Fruit fly (Drosophila melanogaster) whole organism, embryonic: ENCODE results near the gene CG34303.

Experiments
- C15 ChIP-seq: fragments of 200-800 bp; sonication (Bioruptor generic); IDR thresholded peaks from 3 replicates; pipeline ENCODE4 v1.3.6; 2022; ENCODE audit warnings: missing biosample characterization, missing genetic modification characterization
- CG10366 ChIP-seq: fragments of 200-800 bp; sonication (Bioruptor generic); IDR thresholded peaks from 2 replicates; pipeline ENCODE4 v1.3.6; 2022; ENCODE audit warnings: missing biosample characterization, missing genetic modification characterization
- CG10543 ChIP-seq: fragments of 200-800 bp; sonication (Bioruptor generic); optimal IDR thresholded peaks from 3 replicates; lab custom pipeline; 2017; ENCODE audit warnings: missing biosample characterization, mild to moderate bottlenecking, missing genetic modification characterization, moderate library complexity
- CG11247 ChIP-seq: fragments of 200-800 bp; sonication (Bioruptor generic); IDR thresholded peaks from 2 replicates; pipeline ENCODE4 v1.3.6; 2022; ENCODE audit warnings: missing biosample characterization, missing genetic modification characterization
- CG11504 ChIP-seq: fragments of 200-800 bp; sonication (Bioruptor generic); optimal IDR thresholded peaks from 3 replicates; lab custom pipeline; 2019; ENCODE audit warnings: missing biosample characterization, mild to moderate bottlenecking, missing genetic modification characterization, moderate library complexity
- CG11696 ChIP-seq: fragments of 200-800 bp; sonication (Bioruptor generic); IDR thresholded peaks from 2 replicates; pipeline ENCODE4 v1.3.6; 2022; ENCODE audit warnings: missing biosample characterization, missing genetic modification characterization
- CG12104 ChIP-seq: fragments of 200-800 bp; sonication (Bioruptor generic); optimal IDR thresholded peaks from 3 replicates; lab custom pipeline; 2016; ENCODE audit warnings: missing biosample characterization, missing genetic modification characterization
- CG13624 ChIP-seq: fragments of 200-800 bp; sonication (Bioruptor generic); optimal IDR thresholded peaks from 2 replicates; lab custom pipeline; 2016; ENCODE audit warnings: missing biosample characterization, missing genetic modification characterization
- CG13894 ChIP-seq: fragments of 200-800 bp; sonication (Bioruptor generic); optimal IDR thresholded peaks from 3 replicates; lab custom pipeline; 2018; ENCODE audit warnings: missing biosample characterization, mild to moderate bottlenecking, missing genetic modification characterization, moderate library complexity
- CG14860 ChIP-seq: fragments of 200-800 bp; sonication (Bioruptor generic); IDR thresholded peaks from 3 replicates; pipeline ENCODE4 v1.3.6; 2022; ENCODE audit warnings: missing biosample characterization, missing genetic modification characterization; ENCODE audit not compliant: partially characterized antibody
- CG15696 ChIP-seq: fragments of 200-800 bp; sonication (Bioruptor generic); optimal IDR thresholded peaks from 2 replicates; lab custom pipeline; 2019; ENCODE audit warnings: missing biosample characterization, mild to moderate bottlenecking, missing genetic modification characterization, moderate library complexity
- CG17385 ChIP-seq: fragments of 200-800 bp; sonication (Bioruptor generic); optimal IDR thresholded peaks from 3 replicates; lab custom pipeline; 2018; ENCODE audit warnings: missing biosample characterization, mild to moderate bottlenecking, missing genetic modification characterization
- CG17612 ChIP-seq: fragments of 200-800 bp; sonication (Bioruptor generic); IDR thresholded peaks from 2 replicates; pipeline ENCODE4 v1.3.6; 2022; ENCODE audit warnings: missing biosample characterization, missing genetic modification characterization
- CG17829 ChIP-seq: fragments of 200-800 bp; optimal IDR thresholded peaks from 2 replicates; lab custom pipeline; 2019; ENCODE audit warnings: missing biosample characterization, mild to moderate bottlenecking, missing genetic modification characterization, moderate library complexity
- CG18011 ChIP-seq: fragments of 200-800 bp; sonication (Bioruptor generic); optimal IDR thresholded peaks from 2 replicates; lab custom pipeline; 2017; ENCODE audit warnings: missing biosample characterization, missing genetic modification characterization, mild to moderate bottlenecking, moderate library complexity, missing genotype
- CG1832 ChIP-seq: fragments of 200-800 bp; sonication (Bioruptor generic); optimal IDR thresholded peaks from 2 replicates; lab custom pipeline; 2017; ENCODE audit warnings: missing biosample characterization, mild to moderate bottlenecking, missing genetic modification characterization, inconsistent platforms
- CG18476 ChIP-seq: fragments of 200-800 bp; sonication (Bioruptor generic); optimal IDR thresholded peaks from 2 replicates; lab custom pipeline; 2016; ENCODE audit warnings: missing biosample characterization, mild to moderate bottlenecking, missing genetic modification characterization
- CG2129 ChIP-seq: fragments of 200-800 bp; sonication (Bioruptor generic); IDR thresholded peaks from 2 replicates; pipeline ENCODE4 v1.3.6; 2022; ENCODE audit warnings: missing biosample characterization, missing genetic modification characterization; ENCODE audit not compliant: partially characterized antibody
- CG3065 ChIP-seq: fragments of 200-800 bp; sonication (Bioruptor generic); optimal IDR thresholded peaks from 2 replicates; lab custom pipeline; 2016; ENCODE audit warnings: missing biosample characterization, missing genetic modification characterization
- CG4820 ChIP-seq: fragments of 200-800 bp; sonication (Bioruptor generic); optimal IDR thresholded peaks from 3 replicates; lab custom pipeline; 2016; ENCODE audit warnings: missing biosample characterization, missing genetic modification characterization
- CG8281 ChIP-seq: fragments of 200-800 bp; sonication (Bioruptor generic); optimal IDR thresholded peaks from 2 replicates; lab custom pipeline; 2018; ENCODE audit warnings: missing biosample characterization, mild to moderate bottlenecking, missing genetic modification characterization, moderate library complexity
- CTCF ChIP-seq: fragments of 200-800 bp; sonication (Bioruptor generic); optimal IDR thresholded peaks from 2 replicates; lab custom pipeline; 2017; ENCODE audit warnings: missing biosample characterization, mild to moderate bottlenecking, missing genetic modification characterization, moderate library complexity
- Camta ChIP-seq: fragments of 200-800 bp; sonication (Bioruptor generic); optimal IDR thresholded peaks from 2 replicates; lab custom pipeline; 2016; ENCODE audit warnings: missing biosample characterization, missing genetic modification characterization
- Dbx ChIP-seq: fragments of 200-800 bp; sonication (Bioruptor generic); IDR thresholded peaks from 3 replicates; pipeline ENCODE4 v1.3.6; 2022; ENCODE audit warnings: missing biosample characterization, missing genetic modification characterization
- Dfd ChIP-seq, 2 experiments: fragments of >200 bp; optimal IDR thresholded peaks; 2 replicates each; lab custom pipeline; 2017; ENCODE audit warnings: missing biosample characterization in 2 of 2, missing genetic modification characterization in 2 of 2
- Doc2 ChIP-seq: fragments of 200-800 bp; sonication (Bioruptor generic); IDR thresholded peaks from 2 replicates; pipeline ENCODE4 v1.3.6; 2022; ENCODE audit warnings: missing biosample characterization, missing genetic modification characterization
- Drgx ChIP-seq: fragments of 200-800 bp; sonication (Bioruptor generic); IDR thresholded peaks from 2 replicates; pipeline ENCODE4 v1.3.6; 2022; ENCODE audit warnings: missing biosample characterization, missing genetic modification characterization
- E2f1 ChIP-seq: fragments of 200-800 bp; sonication (Bioruptor generic); IDR thresholded peaks from 2 replicates; pipeline ENCODE4 v1.3.6; 2022; ENCODE audit warnings: missing biosample characterization, missing genetic modification characterization
- E2f2 ChIP-seq: fragments of 200-800 bp; sonication (Bioruptor generic); IDR thresholded peaks from 2 replicates; pipeline ENCODE4 v1.3.6; 2022; ENCODE audit warnings: missing biosample characterization, missing genetic modification characterization
- ERR ChIP-seq: fragments of 200-800 bp; sonication (Bioruptor generic); optimal IDR thresholded peaks from 2 replicates; lab custom pipeline; 2016; ENCODE audit warnings: missing biosample characterization, missing genetic modification characterization
- Hmx ChIP-seq: fragments of 200-800 bp; sonication (Bioruptor generic); optimal IDR thresholded peaks from 2 replicates; lab custom pipeline; 2016; ENCODE audit warnings: missing biosample characterization, missing genetic modification characterization
- Mad ChIP-seq: fragments of 200-800 bp; sonication (Bioruptor generic); optimal IDR thresholded peaks from 2 replicates; lab custom pipeline; 2016; ENCODE audit warnings: missing biosample characterization, missing genetic modification characterization
- Mrtf ChIP-seq: fragments of 200-800 bp; sonication (Bioruptor generic); IDR thresholded peaks from 3 replicates; pipeline ENCODE4 v1.3.6; 2022; ENCODE audit warnings: missing biosample characterization, missing genetic modification characterization
- Myb ChIP-seq: fragments of 200-800 bp; sonication (Bioruptor generic); optimal IDR thresholded peaks from 2 replicates; lab custom pipeline; 2016; ENCODE audit warnings: missing biosample characterization, missing genetic modification characterization
- NC2α ChIP-seq: fragments of 200-800 bp; sonication (Bioruptor generic); optimal IDR thresholded peaks from 2 replicates; lab custom pipeline; 2016; ENCODE audit warnings: missing biosample characterization, missing genetic modification characterization
- Optix ChIP-seq: fragments of 200-800 bp; sonication (Bioruptor generic); IDR thresholded peaks from 3 replicates; pipeline ENCODE4 v1.3.6; 2022; ENCODE audit warnings: missing biosample characterization, missing genetic modification characterization
- Rfx ChIP-seq: fragments of 200-800 bp; sonication (Bioruptor generic); IDR thresholded peaks from 2 replicates; pipeline ENCODE4 v1.3.6; 2022; ENCODE audit warnings: missing biosample characterization, missing genetic modification characterization
- Taf1 ChIP-seq: fragments of 200-800 bp; sonication (Bioruptor generic); IDR thresholded peaks from 2 replicates; pipeline ENCODE4 v1.3.6; 2022; ENCODE audit warnings: missing biosample characterization, missing genetic modification characterization
- ap ChIP-seq: fragments of 200-800 bp; sonication (Bioruptor generic); IDR thresholded peaks from 2 replicates; pipeline ENCODE4 v1.3.6; 2022; ENCODE audit warnings: missing biosample characterization, missing genetic modification characterization
- ash1 ChIP-seq: fragments of 200-800 bp; sonication (Bioruptor generic); optimal IDR thresholded peaks from 2 replicates; lab custom pipeline; 2018; ENCODE audit warnings: missing biosample characterization, mild to moderate bottlenecking, missing genetic modification characterization
- az2 ChIP-seq: fragments of 200-800 bp; sonication (Bioruptor generic); optimal IDR thresholded peaks from 3 replicates; lab custom pipeline; 2016; ENCODE audit warnings: missing biosample characterization, missing genetic modification characterization
- bab2 ChIP-seq: fragments of 200-800 bp; sonication (Bioruptor generic); optimal IDR thresholded peaks from 2 replicates; lab custom pipeline; 2016; ENCODE audit warnings: missing biosample characterization, missing genetic modification characterization
- gcm ChIP-seq: fragments of 200-800 bp; sonication (Bioruptor generic); optimal IDR thresholded peaks from 2 replicates; lab custom pipeline; 2019; ENCODE audit warnings: missing biosample characterization, mild to moderate bottlenecking, missing genetic modification characterization, moderate library complexity
- kah ChIP-seq: fragments of 200-800 bp; sonication (Bioruptor generic); optimal IDR thresholded peaks from 2 replicates; lab custom pipeline; 2018; ENCODE audit warnings: missing biosample characterization, mild to moderate bottlenecking, missing genetic modification characterization
- lilli ChIP-seq: fragments of 200-800 bp; sonication (Bioruptor generic); optimal IDR thresholded peaks from 3 replicates; lab custom pipeline; 2016; ENCODE audit warnings: missing biosample characterization, missing genetic modification characterization
- nerfin-1 ChIP-seq: fragments of 200-800 bp; sonication (Bioruptor generic); optimal IDR thresholded peaks from 3 replicates; lab custom pipeline; 2019; ENCODE audit warnings: missing biosample characterization, mild to moderate bottlenecking, missing genetic modification characterization, moderate library complexity
- pho ChIP-seq: fragments of 200-800 bp; sonication (Bioruptor generic); optimal IDR thresholded peaks from 2 replicates; lab custom pipeline; 2016; ENCODE audit warnings: missing biosample characterization, missing genetic modification characterization
- psq ChIP-seq: fragments of 200-800 bp; sonication (Bioruptor generic); optimal IDR thresholded peaks from 2 replicates; lab custom pipeline; 2017; ENCODE audit warnings: missing biosample characterization, missing genetic modification characterization
- schlank ChIP-seq: fragments of 200-800 bp; sonication (Bioruptor generic); optimal IDR thresholded peaks from 2 replicates; lab custom pipeline; 2018; ENCODE audit warnings: missing biosample characterization, mild to moderate bottlenecking, missing genetic modification characterization
- sna ChIP-seq: fragments of 200-800 bp; sonication (Bioruptor generic); IDR thresholded peaks from 2 replicates; pipeline ENCODE4 v1.3.6; 2022; ENCODE audit warnings: missing biosample characterization, missing genetic modification characterization; ENCODE audit not compliant: partially characterized antibody

CG34303 gene

dm6 chr3R:10139649-10140598, 11.8 kb downstream of the CG34303 start, which contains the start of gene tws (continued):
- TF ChIP-seq az2 (GFP tag; lab: Kevin White, UChicago): peak; percentile 20
- TF ChIP-seq C15 (GFP tag; lab: Robert Waterston, UW): peak; percentile 23; the same call in 1 of the 3 replicates
- TF ChIP-seq psq: no peak
- peak; percentile 33; the same call in 1 of the 2 replicates for TF ChIP-seq CG10366 (GFP tag; lab: Robert Waterston, UW)
- peak; percentile 46 for TF ChIP-seq CG10543
- TF ChIP-seq CG1832: no peak
- no peak for TF ChIP-seq ERR
- no peak for TF ChIP-seq CG18011 (GFP tag; lab: Kevin White, UChicago)
- no peak for TF ChIP-seq Hmx
- no peak for TF ChIP-seq Doc2 (GFP tag; lab: Robert Waterston, UW)
- TF ChIP-seq E2f2 (GFP tag; lab: Robert Waterston, UW): peak; percentile 57
- TF ChIP-seq CG14860 (GFP tag; lab: Robert Waterston, UW): no peak
- TF ChIP-seq CG17385 (GFP tag; lab: Kevin White, UChicago): peak; percentile 30
- peak; percentile 57 for TF ChIP-seq CG11504 (tag; lab: Kevin White, UChicago)
- TF ChIP-seq CG8281: peak; percentile 29
- TF ChIP-seq kah (GFP tag; lab: Kevin White, UChicago): no peak
- peak; percentile 41 for TF ChIP-seq CG13624 (GFP tag; lab: Kevin White, UChicago)
- no peak for TF ChIP-seq Camta
- no peak for TF ChIP-seq ap (GFP tag; lab: Robert Waterston, UW)
- peak; percentile 95 for TF ChIP-seq CG11696 (GFP tag; lab: Robert Waterston, UW)
- TF ChIP-seq CG12104 (GFP tag; lab: Kevin White, UChicago): peak; percentile 12
- peak; percentile 4 for TF ChIP-seq CG4820 (GFP tag; lab: Kevin White, UChicago)
- no peak for TF ChIP-seq CG17612 (GFP tag; lab: Robert Waterston, UW)
- TF ChIP-seq ash1 (GFP tag; lab: Kevin White, UChicago): no peak
- no peak for TF ChIP-seq nerfin-1
- TF ChIP-seq Dfd (GFP tag; optimal IDR thresholded peaks at IDR 0.05; lab: Kevin White, UChicago): no peak
- no peak for TF ChIP-seq sna
- no peak for TF ChIP-seq Taf1 (GFP tag; lab: Robert Waterston, UW)
- peak; percentile 48 for TF ChIP-seq pho (GFP tag; lab: Kevin White, UChicago)
- TF ChIP-seq Optix (GFP tag; lab: Robert Waterston, UW): no peak
- TF ChIP-seq CG15696 (tag; lab: Kevin White, UChicago): peak; percentile 0
- peak; percentile 18 for TF ChIP-seq CG18476
- peak; percentile 16 for TF ChIP-seq Mad (GFP tag; lab: Kevin White, UChicago)
- peak; percentile 22 for TF ChIP-seq CG17829 (tag; lab: Kevin White, UChicago)
- TF ChIP-seq lilli (GFP tag; lab: Kevin White, UChicago): peak; percentile 44
- 0 out of 3 replicates have a peak, but pooled peaks have one; percentile 27 for TF ChIP-seq Dbx
- peak; percentile 78 for TF ChIP-seq Rfx (GFP tag; lab: Robert Waterston, UW)
- 0 out of 2 replicates have a peak, but pooled peaks have one; percentile 26 for TF ChIP-seq E2f1 (GFP tag; lab: Robert Waterston, UW)
- peak; percentile 57 for TF ChIP-seq schlank
- TF ChIP-seq Drgx (GFP tag; lab: Robert Waterston, UW): peak; percentile 39; the same call in 1 of the 2 replicates
- TF ChIP-seq gcm: peak; percentile 18
- no peak for TF ChIP-seq CG11247
- no peak for TF ChIP-seq NC2α (GFP tag; lab: Kevin White, UChicago)
- no peak for TF ChIP-seq CG2129 (GFP tag; lab: Robert Waterston, UW)
- peak; percentile 57 for TF ChIP-seq bab2 (GFP tag; lab: Kevin White, UChicago)
- TF ChIP-seq Mrtf (GFP tag; lab: Robert Waterston, UW): 0 out of 3 replicates have a peak, but pooled peaks have one; percentile 48
- peak; percentile 35 for TF ChIP-seq CG13894 (tag; lab: Kevin White, UChicago)
- TF ChIP-seq CTCF: peak; percentile 7
- no peak for TF ChIP-seq CG3065 (GFP tag; lab: Kevin White, UChicago)
- peak; percentile 19 for TF ChIP-seq Myb
